Worm (Caenorhabditis elegans) whole organism, L3 larva: ENCODE data around the gene lec-5.
A peak's percentile ranks its signal among the peaks of the same experiment; 100 is the strongest.

Experiments
- ZK546.5 ChIP-seq: sonication (generic microtip); optimal IDR thresholded peaks from 2 replicates; lab custom pipeline; 2017; ENCODE audit warnings: missing biosample characterization, missing genetic modification characterization
- elt-2 ChIP-seq: sonication (generic microtip); optimal IDR thresholded peaks from 2 replicates; lab custom pipeline; 2016; ENCODE audit warnings: missing genetic modification reagents, mild to moderate bottlenecking, missing genetic modification characterization, missing compliant biosample characterization
- nhr-11 ChIP-seq: fragments of 150-350 bp; optimal IDR thresholded peaks from 2 replicates; lab custom pipeline; 2014; ENCODE audit warnings: missing biosample characterization, missing genetic modification characterization
- snpc-4 ChIP-seq: fragments of 150-350 bp; optimal IDR thresholded peaks from 2 replicates; lab custom pipeline; 2014; ENCODE audit warnings: missing biosample characterization, missing genetic modification characterization

DNA sequence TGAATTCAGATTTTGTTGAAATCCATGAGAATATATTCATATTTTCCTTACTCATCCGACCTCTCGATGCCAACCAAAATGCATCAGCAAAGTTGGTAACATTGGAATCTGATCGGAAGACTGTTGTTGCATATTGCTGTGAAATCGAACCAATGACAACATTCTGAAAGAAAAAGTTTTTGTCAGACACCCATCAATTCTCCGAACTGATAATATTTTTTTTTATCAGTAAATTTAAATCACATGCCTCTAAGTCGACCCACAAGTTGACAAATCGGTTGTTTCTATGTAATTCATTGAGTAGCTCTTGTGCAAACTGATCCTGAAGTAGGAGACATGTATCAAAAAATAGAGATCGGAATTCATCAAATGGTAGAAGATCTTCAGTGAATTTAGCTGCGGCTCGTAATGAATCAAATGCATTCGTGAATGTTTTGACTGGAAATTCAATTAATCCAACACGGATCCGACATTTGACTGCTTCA is 10.9 kb downstream of the lec-5 start, which contains the start of gene col-74:
- TF ChIP-seq ZK546.5 (no peak), elt-2 (tag; lab: Kevin White, UChicago) (peak; percentile 74), snpc-4 (no peak), nhr-11 (tag; lab: Kevin White, UChicago) (no peak)
